Worm (Caenorhabditis elegans) whole organism, mixed stage, embryonic: Measurements from ENCODE around the gene H06A10.1.

Experiments used
- M03D4.4 ChIP-seq: sonication (generic microtip); optimal IDR thresholded peaks from 2 replicates; lab custom pipeline; 2017; ENCODE audit warnings: mild to moderate bottlenecking, missing genetic modification characterization, missing compliant biosample characterization
- blmp-1 ChIP-seq: fragments of 150-350 bp; optimal IDR thresholded peaks from 2 replicates; lab custom pipeline; 2014; ENCODE audit warnings: missing biosample characterization, missing genetic modification characterization
- ceh-39 ChIP-seq: fragments of 150-350 bp; optimal IDR thresholded peaks from 2 replicates; lab custom pipeline; 2014; ENCODE audit warnings: missing biosample characterization, missing genetic modification characterization
- ces-1 ChIP-seq: fragments of 150-350 bp; optimal IDR thresholded peaks from 2 replicates; lab custom pipeline; 2014; ENCODE audit warnings: missing biosample characterization, missing genetic modification reagents, missing genetic modification characterization
- cnd-1 ChIP-seq: fragments of 200-800 bp; sonication (Bioruptor generic); optimal IDR thresholded peaks from 2 replicates; lab custom pipeline; 2018; ENCODE audit warnings: mild to moderate bottlenecking, missing genetic modification characterization, missing compliant biosample characterization
- elt-1 ChIP-seq: sonication (generic microtip); optimal IDR thresholded peaks from 2 replicates; lab custom pipeline; 2017; ENCODE audit warnings: missing genetic modification characterization, mild to moderate bottlenecking, missing compliant biosample characterization, antibody characterized with exemption, moderate library complexity, borderline replicate concordance; ENCODE audit not compliant: insufficient read depth
- elt-3 ChIP-seq: fragments of 150-350 bp; optimal IDR thresholded peaks from 2 replicates; lab custom pipeline; 2014; ENCODE audit warnings: missing biosample characterization, missing genetic modification characterization
- flh-1 ChIP-seq: fragments of 200-800 bp; sonication (Bioruptor generic); optimal IDR thresholded peaks from 2 replicates; lab custom pipeline; 2018; ENCODE audit warnings: mild to moderate bottlenecking, missing genetic modification characterization, moderate library complexity, missing compliant biosample characterization
- ham-2 ChIP-seq: fragments of 200-800 bp; sonication (Bioruptor generic); optimal IDR thresholded peaks from 2 replicates; lab custom pipeline; 2018; ENCODE audit warnings: mild to moderate bottlenecking, missing genetic modification characterization, missing compliant biosample characterization
- lin-13 ChIP-seq: fragments of 150-350 bp; optimal IDR thresholded peaks from 2 replicates; lab custom pipeline; 2014; ENCODE audit warnings: missing biosample characterization, missing genetic modification characterization
- lin-32 ChIP-seq: fragments of 200-800 bp; sonication (Bioruptor generic); optimal IDR thresholded peaks from 2 replicates; lab custom pipeline; 2018; ENCODE audit warnings: mild to moderate bottlenecking, missing genetic modification characterization, missing compliant biosample characterization
- lsy-2 ChIP-seq: fragments of 150-350 bp; optimal IDR thresholded peaks from 2 replicates; lab custom pipeline; 2014; ENCODE audit warnings: missing biosample characterization, missing genetic modification characterization
- mep-1 ChIP-seq: fragments of 150-350 bp; optimal IDR thresholded peaks from 2 replicates; lab custom pipeline; 2017; ENCODE audit warnings: missing biosample characterization, missing genetic modification reagents, missing genetic modification characterization, inconsistent platforms
- mls-2 ChIP-seq: sonication (generic microtip); optimal IDR thresholded peaks from 2 replicates; lab custom pipeline; 2016; ENCODE audit warnings: mild to moderate bottlenecking, missing genetic modification characterization, moderate library complexity, missing compliant biosample characterization
- nhr-12 ChIP-seq: fragments of 150-350 bp; optimal IDR thresholded peaks from 2 replicates; lab custom pipeline; 2014; ENCODE audit warnings: missing biosample characterization, missing genetic modification characterization
- nhr-2 ChIP-seq: fragments of 150-350 bp; optimal IDR thresholded peaks from 2 replicates; lab custom pipeline; 2014; ENCODE audit warnings: missing biosample characterization, missing genetic modification characterization
- nhr-237 ChIP-seq: fragments of 150-350 bp; optimal IDR thresholded peaks from 2 replicates; lab custom pipeline; 2014; ENCODE audit warnings: missing biosample characterization, missing genetic modification characterization
- nhr-28 ChIP-seq: fragments of 150-350 bp; optimal IDR thresholded peaks from 2 replicates; lab custom pipeline; 2014; ENCODE audit warnings: missing biosample characterization, missing genetic modification characterization
- nhr-76 ChIP-seq: sonication (generic microtip); optimal IDR thresholded peaks from 2 replicates; lab custom pipeline; 2017; ENCODE audit warnings: missing biosample characterization, missing genetic modification characterization
- sem-2 ChIP-seq: fragments of 200-800 bp; sonication (Bioruptor generic); optimal IDR thresholded peaks from 2 replicates; lab custom pipeline; 2018; ENCODE audit warnings: mild to moderate bottlenecking, missing genetic modification characterization, missing compliant biosample characterization
- tbx-8 ChIP-seq: fragments of 200-800 bp; sonication (Bioruptor generic); optimal IDR thresholded peaks from 2 replicates; lab custom pipeline; 2018; ENCODE audit warnings: mild to moderate bottlenecking, missing genetic modification characterization, moderate library complexity, missing compliant biosample characterization
- unc-120 ChIP-seq: sonication (generic microtip); optimal IDR thresholded peaks from 2 replicates; lab custom pipeline; 2017; ENCODE audit warnings: missing genetic modification characterization, missing compliant biosample characterization; ENCODE audit not compliant: poor library complexity, severe bottlenecking
- unc-39 ChIP-seq: fragments of 150-350 bp; optimal IDR thresholded peaks from 2 replicates; lab custom pipeline; 2014; ENCODE audit warnings: missing biosample characterization, missing genetic modification characterization
- unc-62 ChIP-seq: fragments of 150-350 bp; optimal IDR thresholded peaks from 2 replicates; lab custom pipeline; 2014; ENCODE audit warnings: missing biosample characterization, missing genetic modification reagents, missing genetic modification characterization
- zip-8 ChIP-seq: fragments of 150-350 bp; optimal IDR thresholded peaks from 2 replicates; lab custom pipeline; 2014; ENCODE audit warnings: missing biosample characterization, missing genetic modification characterization
- ztf-11 ChIP-seq: fragments of 150-350 bp; optimal IDR thresholded peaks from 2 replicates; lab custom pipeline; 2014; ENCODE audit warnings: missing biosample characterization, missing genetic modification characterization

H06A10.1 gene

ce11 chrX:13499098-13499497 is 8.2 kb upstream of the H06A10.1 start:
- peak; percentile 69 for TF ChIP-seq ces-1 (GFP tag; lab: Kevin White, UChicago)
- TF ChIP-seq mls-2 (tag; lab: Kevin White, UChicago), result no peak

- no peak for TF ChIP-seq ceh-39 (tag; lab: Kevin White, UChicago)
- peak; percentile 2 for TF ChIP-seq ces-1 (GFP tag; lab: Kevin White, UChicago)
Measured at ce11 chrX:13499923-13500322, 7.4 kb upstream of the H06A10.1 start.

ce11 chrX:13500568-13500967 is 6.8 kb upstream of the H06A10.1 start, which contains the start of gene sad-1:
TSS of gene sad-1 (minus strand) at chrX:13500668.
- no peak for TF ChIP-seq nhr-76 (tag; lab: Kevin White, UChicago)
- TF ChIP-seq cnd-1, result no peak
- no peak for TF ChIP-seq zip-8 (tag; lab: Kevin White, UChicago)

ce11 chrX:13502282-13502681 is 5.1 kb upstream of the H06A10.1 start:
- TF ChIP-seq lin-32 (GFP tag; lab: Kevin White, UChicago), result no peak
- no peak for TF ChIP-seq M03D4.4
- TF ChIP-seq nhr-2, result no peak
- peak; percentile 68 for TF ChIP-seq ces-1 (GFP tag; lab: Kevin White, UChicago)
- no peak for TF ChIP-seq unc-62 (GFP tag; lab: Kevin White, UChicago)
- TF ChIP-seq unc-39 (tag; lab: Kevin White, UChicago), result no peak
- TF ChIP-seq ztf-11 (tag; lab: Kevin White, UChicago), result peak; percentile 14
- TF ChIP-seq nhr-237 (tag; lab: Kevin White, UChicago), result no peak
- no peak for TF ChIP-seq sem-2 (GFP tag; lab: Kevin White, UChicago)
- peak; percentile 22 for TF ChIP-seq mep-1 (tag; lab: Kevin White, UChicago)
- TF ChIP-seq nhr-28 (tag; lab: Kevin White, UChicago), result no peak
- TF ChIP-seq, all 35 proteins: peak for 3

ce11 chrX:13503839-13504238 is 3.5 kb upstream of the H06A10.1 start:
- TF ChIP-seq mls-2 (tag; lab: Kevin White, UChicago) (peak; percentile 59), ces-1 (GFP tag; lab: Kevin White, UChicago) (peak; percentile 56), cnd-1 (peak; percentile 23), mep-1 (tag; lab: Kevin White, UChicago) (peak; percentile 15), unc-39 (tag; lab: Kevin White, UChicago) (no peak)
- TF ChIP-seq, all 35 proteins: peak for 4

ce11 chrX:13505201-13505600 is 2.1 kb upstream of the H06A10.1 start:
- TF ChIP-seq elt-1 (tag; lab: Kevin White, UChicago), result no peak
- peak; percentile 73 for TF ChIP-seq ces-1 (GFP tag; lab: Kevin White, UChicago)

- TF ChIP-seq ces-1 (GFP tag; lab: Kevin White, UChicago) (peak; percentile 81), lin-13 (no peak), nhr-12 (no peak), flh-1 (no peak)
Measured at ce11 chrX:13506043-13506442, 1.3 kb upstream of the H06A10.1 start.

ce11 chrX:13506493-13506892 is 840 bp upstream of the H06A10.1 start:
- no peak for TF ChIP-seq M03D4.4
- TF ChIP-seq nhr-12, result no peak
- no peak for TF ChIP-seq unc-120 (tag; lab: Kevin White, UChicago)
- TF ChIP-seq flh-1, result no peak
- TF ChIP-seq tbx-8 (GFP tag; lab: Kevin White, UChicago), result no peak
- TF ChIP-seq unc-39 (tag; lab: Kevin White, UChicago), result no peak
- TF ChIP-seq nhr-76 (tag; lab: Kevin White, UChicago), result no peak
- no peak for TF ChIP-seq ham-2
- TF ChIP-seq blmp-1 (tag; lab: Kevin White, UChicago), result no peak
- no peak for TF ChIP-seq nhr-2
- TF ChIP-seq elt-3 (tag; lab: Kevin White, UChicago), result no peak
- no peak for TF ChIP-seq cnd-1
- TF ChIP-seq lsy-2 (tag; lab: Kevin White, UChicago), result no peak
- no peak for TF ChIP-seq lin-32 (GFP tag; lab: Kevin White, UChicago)
- no peak for TF ChIP-seq ceh-39 (tag; lab: Kevin White, UChicago)
- no peak for TF ChIP-seq sem-2 (GFP tag; lab: Kevin White, UChicago)
- TF ChIP-seq, all 35 proteins: peak for 0
